Worm (Caenorhabditis elegans): ENCODE measurements around the gene idpb-3.

ce11 chrII:5148349-5148748 is 46.7 kb upstream of the idpb-3 start, which contains the start of gene F58A6.5:
- TF ChIP-seq pha-4 (tag; optimal IDR thresholded peaks at IDR 0.05) (no peak), nhr-237 (tag; optimal IDR thresholded peaks at IDR 0.05) (no peak), aly-2 (tag; optimal IDR thresholded peaks at IDR 0.05) (no peak)

Measured in whole organism, L3 larva.